Worm (Caenorhabditis elegans) whole organism, L4 larva: Measurements from ENCODE around the gene srx-56.

Experiments used
- T26A8.4 ChIP-seq: fragments of 200-800 bp; sonication (Bioruptor generic); IDR thresholded peaks from 2 replicates; pipeline ENCODE4 v1.3.6; 2022; ENCODE audit warnings: missing genetic modification characterization, missing compliant biosample characterization
- Y48G9A.11 ChIP-seq: fragments of 200-800 bp; sonication (Bioruptor generic); IDR thresholded peaks from 2 replicates; pipeline ENCODE4 v1.3.6; 2022; ENCODE audit warnings: missing genetic modification reagents, missing genetic modification characterization, missing compliant biosample characterization
- ZK337.2 ChIP-seq: fragments of 200-800 bp; sonication (Bioruptor generic); IDR thresholded peaks from 2 replicates; pipeline ENCODE4 v1.3.6; 2022; ENCODE audit warnings: missing genetic modification reagents, missing genetic modification characterization, missing compliant biosample characterization
- ZK546.5 ChIP-seq, 2 experiments: sonication (generic microtip); optimal IDR thresholded peaks; 2 replicates each; lab custom pipeline; 2017; ENCODE audit warnings: missing biosample characterization in 2 of 2, missing genetic modification characterization in 2 of 2
- aha-1 ChIP-seq: fragments of 150-350 bp; peaks from one replicate; lab custom pipeline; 2014; ENCODE audit warnings: missing biosample characterization, missing genetic modification characterization
- ama-1 ChIP-seq: fragments of 150-350 bp; optimal IDR thresholded peaks from 2 replicates; lab custom pipeline; 2014; ENCODE audit warnings: inconsistent platforms, mixed read lengths
- arid-1 ChIP-seq: fragments of 200-800 bp; sonication (Bioruptor generic); conservative IDR thresholded peaks from 2 replicates; pipeline ENCODE4 v1.3.6; 2022; ENCODE audit warnings: missing genetic modification reagents, missing genetic modification characterization, missing compliant biosample characterization
- attf-4 ChIP-seq: sonication (generic microtip); optimal IDR thresholded peaks from 3 replicates; lab custom pipeline; 2017; ENCODE audit warnings: missing biosample characterization, missing genetic modification characterization
- ceh-32 ChIP-seq: sonication (generic microtip); optimal IDR thresholded peaks from 2 replicates; lab custom pipeline; 2016; ENCODE audit warnings: mild to moderate bottlenecking, missing genetic modification characterization, missing compliant biosample characterization; ENCODE audit not compliant: poor library complexity
- cey-2 ChIP-seq: sonication (generic microtip); optimal IDR thresholded peaks from 3 replicates; lab custom pipeline; 2017; ENCODE audit warnings: missing genetic modification characterization, mild to moderate bottlenecking, missing compliant biosample characterization, antibody characterized with exemption, borderline replicate concordance; ENCODE audit not compliant: insufficient read depth
- ctbp-1 ChIP-seq: fragments of 200-800 bp; sonication (Bioruptor generic); IDR thresholded peaks from 2 replicates; pipeline ENCODE4 v1.3.6; 2022; ENCODE audit warnings: missing genetic modification reagents, missing genetic modification characterization, missing compliant biosample characterization
- daf-19 ChIP-seq: fragments of 200-800 bp; sonication (Bioruptor generic); conservative IDR thresholded peaks from 2 replicates; pipeline ENCODE4 v1.3.6; 2022; ENCODE audit warnings: missing genetic modification characterization, missing compliant biosample characterization
- dmd-6 ChIP-seq: fragments of 200-800 bp; sonication (Bioruptor generic); IDR thresholded peaks from 2 replicates; pipeline ENCODE4 v1.3.6; 2022; ENCODE audit warnings: missing genetic modification reagents, missing genetic modification characterization, missing compliant biosample characterization
- dmd-8 ChIP-seq: fragments of 200-800 bp; sonication (Bioruptor generic); IDR thresholded peaks from 2 replicates; pipeline ENCODE4 v1.3.6; 2022; ENCODE audit warnings: missing genetic modification characterization, missing compliant biosample characterization
- dpl-1 ChIP-seq: fragments of 150-350 bp; optimal IDR thresholded peaks from 2 replicates; lab custom pipeline; 2014; ENCODE audit warnings: missing biosample characterization, missing genetic modification reagents, missing genetic modification characterization
- duxl-1 ChIP-seq: sonication (generic microtip); optimal IDR thresholded peaks from 2 replicates; lab custom pipeline; 2016; ENCODE audit warnings: mild to moderate bottlenecking, missing genetic modification characterization, moderate library complexity, missing compliant biosample characterization; ENCODE audit not compliant: poor library complexity
- dve-1 ChIP-seq: sonication (generic microtip); optimal IDR thresholded peaks from 2 replicates; lab custom pipeline; 2017; ENCODE audit warnings: antibody characterized with exemption, mild to moderate bottlenecking, missing genetic modification characterization, missing compliant biosample characterization; ENCODE audit not compliant: insufficient read depth
- gei-8 ChIP-seq: fragments of 200-800 bp; sonication (Bioruptor generic); optimal IDR thresholded peaks from 2 replicates; lab custom pipeline; 2018; ENCODE audit warnings: mild to moderate bottlenecking, missing genetic modification characterization, missing compliant biosample characterization
- hif-1 ChIP-seq, 2 experiments: sonication (generic microtip); optimal IDR thresholded peaks; 2 replicates each; lab custom pipeline; 2016 to 2017; ENCODE audit warnings: missing compliant biosample characterization in 2 of 2, missing genetic modification characterization in 2 of 2, missing genetic modification reagents in 2 of 2, missing genotype in 2 of 2, mild to moderate bottlenecking in 1 of 2
- hlh-11 ChIP-seq: fragments of 200-800 bp; sonication (Bioruptor generic); optimal IDR thresholded peaks from 2 replicates; lab custom pipeline; 2018; ENCODE audit warnings: mild to moderate bottlenecking, missing genetic modification characterization, missing compliant biosample characterization
- hlh-30 ChIP-seq: sonication (generic microtip); optimal IDR thresholded peaks from 2 replicates; lab custom pipeline; 2017; ENCODE audit warnings: antibody characterized with exemption, mild to moderate bottlenecking, missing genetic modification characterization, missing compliant biosample characterization; ENCODE audit not compliant: insufficient read depth
- lin-29 ChIP-seq: fragments of 200-800 bp; sonication (Bioruptor generic); IDR thresholded peaks from 2 replicates; pipeline ENCODE4 v1.3.6; 2022; ENCODE audit warnings: missing genetic modification reagents, missing genetic modification characterization, missing compliant biosample characterization
- madf-5 ChIP-seq, 2 experiments: fragments of 200-800 bp; sonication (Bioruptor generic); IDR thresholded peaks; 2 replicates each; pipeline ENCODE4 v1.3.6; 2022; ENCODE audit warnings: missing compliant biosample characterization in 2 of 2, missing genetic modification characterization in 2 of 2
- mdl-1 ChIP-seq, 2 experiments: fragments of 150-350 bp in 1 of 2; sonication (generic microtip) in 1 of 2; optimal IDR thresholded peaks; 2 replicates each; lab custom pipeline; 2014 to 2017; ENCODE audit warnings: missing biosample characterization in 2 of 2, missing genetic modification characterization in 2 of 2
- mdt-29 ChIP-seq: fragments of 200-800 bp; sonication (Bioruptor generic); IDR thresholded peaks from 2 replicates; pipeline ENCODE4 v1.3.6; 2022; ENCODE audit warnings: missing genetic modification reagents, missing genetic modification characterization, missing compliant biosample characterization
- mep-1 ChIP-seq: fragments of 150-350 bp; sonication (generic microtip); optimal IDR thresholded peaks from 3 replicates; lab custom pipeline; 2014; ENCODE audit warnings: missing biosample characterization, missing genetic modification characterization
- mxl-3 ChIP-seq: fragments of 200-800 bp; sonication (Bioruptor generic); optimal IDR thresholded peaks from 2 replicates; lab custom pipeline; 2018; ENCODE audit warnings: mild to moderate bottlenecking, missing genetic modification characterization, missing compliant biosample characterization
- nhr-10 ChIP-seq: fragments of 150-350 bp; optimal IDR thresholded peaks from 2 replicates; lab custom pipeline; 2014; ENCODE audit warnings: missing biosample characterization, missing genetic modification characterization
- nhr-102 ChIP-seq: sonication (generic microtip); optimal IDR thresholded peaks from 2 replicates; lab custom pipeline; 2016; ENCODE audit warnings: mild to moderate bottlenecking, missing genetic modification characterization, moderate library complexity, missing compliant biosample characterization
- nhr-25 ChIP-seq: sonication (generic microtip); optimal IDR thresholded peaks from 2 replicates; lab custom pipeline; 2017; ENCODE audit warnings: missing genetic modification characterization, mild to moderate bottlenecking, missing compliant biosample characterization, antibody characterized with exemption, moderate library complexity, borderline replicate concordance; ENCODE audit not compliant: insufficient read depth
- nhr-28 ChIP-seq: fragments of 150-350 bp; optimal IDR thresholded peaks from 2 replicates; lab custom pipeline; 2014; ENCODE audit warnings: missing biosample characterization, missing genetic modification characterization
- nhr-41 ChIP-seq: fragments of 200-800 bp; sonication (Bioruptor generic); IDR thresholded peaks from 2 replicates; pipeline ENCODE4 v1.3.6; 2022; ENCODE audit warnings: missing genetic modification reagents, missing genetic modification characterization, missing compliant biosample characterization
- nhr-42 ChIP-seq: fragments of 200-800 bp; sonication (Bioruptor generic); IDR thresholded peaks from 2 replicates; pipeline ENCODE4 v1.3.6; 2022; ENCODE audit warnings: missing genetic modification characterization, missing compliant biosample characterization
- nhr-48 ChIP-seq: sonication (generic microtip); optimal IDR thresholded peaks from 2 replicates; lab custom pipeline; 2016; ENCODE audit warnings: mild to moderate bottlenecking, missing genetic modification characterization, missing compliant biosample characterization
- pha-4 ChIP-seq, 2 experiments: fragments of 150-350 bp in 1 of 2; fragments of 200-800 bp in 1 of 2; sonication (Bioruptor generic) in 1 of 2; IDR thresholded peaks in 1 of 2; optimal IDR thresholded peaks in 1 of 2; 2 replicates each; pipeline versions ENCODE4 v1.3.6 to Lab custom; 2014 to 2022; ENCODE audit warnings: missing genetic modification characterization in 2 of 2, missing genetic modification reagents in 2 of 2, missing biosample characterization in 1 of 2, missing compliant biosample characterization in 1 of 2
- php-3 ChIP-seq: fragments of 200-800 bp; sonication (Bioruptor generic); IDR thresholded peaks from 2 replicates; pipeline ENCODE4 v1.3.6; 2022; ENCODE audit warnings: missing genetic modification reagents, missing genetic modification characterization, missing compliant biosample characterization
- rbr-2 ChIP-seq: sonication (generic microtip); optimal IDR thresholded peaks from 2 replicates; lab custom pipeline; 2016; ENCODE audit warnings: missing genotype, missing genetic modification characterization, missing compliant biosample characterization
- spr-1 ChIP-seq: sonication (generic microtip); optimal IDR thresholded peaks from 2 replicates; lab custom pipeline; 2016; ENCODE audit warnings: mild to moderate bottlenecking, missing genetic modification characterization, missing compliant biosample characterization
- tra-1 ChIP-seq: fragments of 200-800 bp; sonication (Bioruptor generic); IDR thresholded peaks from 2 replicates; pipeline ENCODE4 v1.3.6; 2022; ENCODE audit warnings: missing genetic modification reagents, missing genetic modification characterization, missing compliant biosample characterization
- unc-62 ChIP-seq, 3 experiments: fragments of 150-350 bp in 1 of 3; sonication (generic microtip); optimal IDR thresholded peaks in 2 of 3; peaks in 1 of 3; 1 replicate in 1 of 3; 2 replicates in 2 of 3; lab custom pipeline; 2014 to 2017; ENCODE audit warnings: missing biosample characterization in 3 of 3, missing genetic modification characterization in 3 of 3, missing genetic modification reagents in 3 of 3, missing genotype in 1 of 3

srx-56 gene

ce11 chrV:7413107-7413774, 39.1 kb downstream of the srx-56 start, which contains the start of gene F18E3.11:
Gene F18E3.11 (plus strand): TSS chrV:7413482.
- TF ChIP-seq madf-5 (GFP tag; IDR thresholded peaks at IDR 0.05; lab: Robert Waterston, UW) (no peak), nhr-25 (peak; percentile 72), mdl-1 (tag; optimal IDR thresholded peaks at IDR 0.05; lab: Kevin White, UChicago) (peak in 1 of 2 experiments; percentile 69), tra-1 (0 out of 2 replicates have a peak, but pooled peaks have one; percentile 29), daf-19 (GFP tag; lab: Robert Waterston, UW) (no peak), mdt-29 (GFP tag; lab: Robert Waterston, UW) (peak; percentile 75; the same call in 1 of the 2 replicates), T26A8.4 (GFP tag; lab: Robert Waterston, UW) (0 out of 2 replicates have a peak, but pooled peaks have one; percentile 35), duxl-1 (tag; lab: Kevin White, UChicago) (peak; percentile 10), php-3 (GFP tag; lab: Robert Waterston, UW) (no peak), attf-4 (tag; lab: Kevin White, UChicago) (no peak), mxl-3 (GFP tag; lab: Kevin White, UChicago) (peak; percentile 45), spr-1 (no peak), nhr-28 (tag; lab: Kevin White, UChicago) (peak; percentile 90), ZK546.5 (tag; optimal IDR thresholded peaks at IDR 0.05; lab: Kevin White, UChicago) (no peak), unc-62 (GFP tag; optimal IDR thresholded peaks at IDR 0.05 in 1 of 2; lab: Kevin White, UChicago) (peak in 1 of 2 experiments; percentile 80), unc-62 (tag; optimal IDR thresholded peaks at IDR 0.05; lab: Kevin White, UChicago) (no peak), ZK337.2 (no peak), hlh-30 (tag; lab: Kevin White, UChicago) (peak; percentile 65), pha-4 (GFP tag; IDR thresholded peaks at IDR 0.05; lab: Robert Waterston, UW) (no peak), pha-4 (tag; optimal IDR thresholded peaks at IDR 0.05; lab: Kevin White, UChicago) (no peak), Y48G9A.11 (GFP tag; lab: Robert Waterston, UW) (no peak), hif-1 (tag; optimal IDR thresholded peaks at IDR 0.05; lab: Kevin White, UChicago) (peak in 1 of 2 experiments; percentile 50), hlh-11 (tag; lab: Kevin White, UChicago) (peak; percentile 71), aha-1 (tag; lab: Kevin White, UChicago) (peak; percentile 77), nhr-48 (peak; percentile 76), nhr-42 (GFP tag; lab: Robert Waterston, UW) (no peak), dmd-6 (peak; percentile 23; the same call in 1 of the 2 replicates), ama-1 (lab: Kevin White, UChicago) (peak; percentile 94), dve-1 (no peak), nhr-102 (tag; lab: Kevin White, UChicago) (no peak)

ce11 chrV:7414909-7415308, 40.7 kb downstream of the srx-56 start, which contains the start of gene F18E3.12:
Gene F18E3.12 (plus strand): TSS chrV:7414985.
- no peak for TF ChIP-seq ctbp-1
- no peak for TF ChIP-seq dmd-8 (GFP tag; lab: Robert Waterston, UW)
- TF ChIP-seq hlh-11 (tag; lab: Kevin White, UChicago): no peak
- TF ChIP-seq ceh-32 (tag; lab: Kevin White, UChicago): no peak
- peak; percentile 96 for TF ChIP-seq ama-1 (lab: Kevin White, UChicago)
- TF ChIP-seq nhr-41: no peak
- TF ChIP-seq, all 104 proteins: peak for 1

ce11 chrV:7415780-7416428, 41.7 kb downstream of the srx-56 start, which contains the start of gene F18E3.13:
Gene F18E3.13 (plus strand): TSS chrV:7416164.
- TF ChIP-seq dmd-6 (peak; percentile 64), duxl-1 (tag; lab: Kevin White, UChicago) (peak; percentile 36), gei-8 (GFP tag; lab: Kevin White, UChicago) (peak; percentile 37), cey-2 (tag; lab: Kevin White, UChicago) (peak; percentile 50), dpl-1 (GFP tag; lab: Kevin White, UChicago) (peak; percentile 9), T26A8.4 (GFP tag; lab: Robert Waterston, UW) (peak; percentile 45; the same call in 1 of the 2 replicates), hlh-30 (tag; lab: Kevin White, UChicago) (peak; percentile 77), nhr-28 (tag; lab: Kevin White, UChicago) (peak; percentile 84), hlh-11 (tag; lab: Kevin White, UChicago) (peak; percentile 84), mep-1 (tag; lab: Kevin White, UChicago) (peak; percentile 54), nhr-10 (tag; lab: Kevin White, UChicago) (no peak), rbr-2 (tag; lab: Kevin White, UChicago) (no peak), mxl-3 (GFP tag; lab: Kevin White, UChicago) (peak; percentile 72), aha-1 (tag; lab: Kevin White, UChicago) (peak; percentile 67), arid-1 (GFP tag; lab: Robert Waterston, UW) (no peak), ceh-32 (tag; lab: Kevin White, UChicago) (no peak), lin-29 (no peak), nhr-25 (peak; percentile 58), ama-1 (lab: Kevin White, UChicago) (peak; percentile 93), mdl-1 (tag; optimal IDR thresholded peaks at IDR 0.05; lab: Kevin White, UChicago) (peak; percentile 56 to 88)
